Worm (Caenorhabditis elegans) whole organism, L4 larva: ENCODE measurements around the gene M106.8.
A peak's percentile ranks its signal among the peaks of the same experiment; 100 is the strongest.

Experiments
- D1046.2 ChIP-seq: fragments of 200-800 bp; sonication (Bioruptor generic); IDR thresholded peaks from 2 replicates; pipeline ENCODE4 v1.3.6; 2022; ENCODE audit warnings: missing genetic modification characterization, missing compliant biosample characterization
- F37D6.2 ChIP-seq: sonication (generic microtip); optimal IDR thresholded peaks from 2 replicates; lab custom pipeline; 2016; ENCODE audit warnings: mild to moderate bottlenecking, missing genetic modification characterization, missing compliant biosample characterization
- F49E8.2 ChIP-seq: sonication (generic microtip); optimal IDR thresholded peaks from 2 replicates; lab custom pipeline; 2016; ENCODE audit warnings: missing compliant biosample characterization, mild to moderate bottlenecking, missing genetic modification characterization, borderline replicate concordance
- R02D3.7 ChIP-seq: fragments of 150-350 bp; sonication (generic microtip); optimal IDR thresholded peaks from 3 replicates; lab custom pipeline; 2014; ENCODE audit warnings: missing biosample characterization, missing genetic modification characterization
- T26A8.4 ChIP-seq: fragments of 200-800 bp; sonication (Bioruptor generic); IDR thresholded peaks from 2 replicates; pipeline ENCODE4 v1.3.6; 2022; ENCODE audit warnings: missing genetic modification characterization, missing compliant biosample characterization
- Y48G9A.11 ChIP-seq: fragments of 200-800 bp; sonication (Bioruptor generic); IDR thresholded peaks from 2 replicates; pipeline ENCODE4 v1.3.6; 2022; ENCODE audit warnings: missing genetic modification reagents, missing genetic modification characterization, missing compliant biosample characterization
- ZK546.5 ChIP-seq, 2 experiments: sonication (generic microtip); optimal IDR thresholded peaks; 2 replicates each; lab custom pipeline; 2017; ENCODE audit warnings: missing biosample characterization in 2 of 2, missing genetic modification characterization in 2 of 2
- attf-4 ChIP-seq: sonication (generic microtip); optimal IDR thresholded peaks from 3 replicates; lab custom pipeline; 2017; ENCODE audit warnings: missing biosample characterization, missing genetic modification characterization
- ceh-44 ChIP-seq: fragments of 200-800 bp; sonication (Bioruptor generic); IDR thresholded peaks from 2 replicates; pipeline ENCODE4 v1.3.6; 2022; ENCODE audit warnings: missing genetic modification reagents, missing genetic modification characterization, missing compliant biosample characterization
- ces-1 ChIP-seq: fragments of 150-350 bp; sonication (generic microtip); optimal IDR thresholded peaks from 4 replicates; lab custom pipeline; 2014; ENCODE audit warnings: missing biosample characterization, missing genetic modification reagents, missing genetic modification characterization
- ctbp-1 ChIP-seq: fragments of 200-800 bp; sonication (Bioruptor generic); IDR thresholded peaks from 2 replicates; pipeline ENCODE4 v1.3.6; 2022; ENCODE audit warnings: missing genetic modification reagents, missing genetic modification characterization, missing compliant biosample characterization
- daf-12 ChIP-seq: fragments of 150-350 bp; optimal IDR thresholded peaks from 2 replicates; lab custom pipeline; 2014; ENCODE audit warnings: missing biosample characterization, missing genetic modification reagents, missing genetic modification characterization
- daf-16 ChIP-seq, 3 experiments: sonication (generic microtip); optimal IDR thresholded peaks; 2 replicates each; lab custom pipeline; 2016 to 2017; ENCODE audit warnings: missing genetic modification characterization in 3 of 3, missing genetic modification reagents in 3 of 3, mild to moderate bottlenecking in 2 of 3, missing compliant biosample characterization in 2 of 3, missing biosample characterization in 1 of 3, moderate library complexity in 1 of 3
- daf-8 ChIP-seq: fragments of 200-800 bp; sonication (Bioruptor generic); IDR thresholded peaks from 2 replicates; pipeline ENCODE4 v1.3.6; 2022; ENCODE audit warnings: missing genetic modification characterization, missing compliant biosample characterization
- dmd-6 ChIP-seq: fragments of 200-800 bp; sonication (Bioruptor generic); IDR thresholded peaks from 2 replicates; pipeline ENCODE4 v1.3.6; 2022; ENCODE audit warnings: missing genetic modification reagents, missing genetic modification characterization, missing compliant biosample characterization
- dmd-8 ChIP-seq: fragments of 200-800 bp; sonication (Bioruptor generic); IDR thresholded peaks from 2 replicates; pipeline ENCODE4 v1.3.6; 2022; ENCODE audit warnings: missing genetic modification characterization, missing compliant biosample characterization
- dve-1 ChIP-seq: sonication (generic microtip); optimal IDR thresholded peaks from 2 replicates; lab custom pipeline; 2017; ENCODE audit warnings: antibody characterized with exemption, mild to moderate bottlenecking, missing genetic modification characterization, missing compliant biosample characterization; ENCODE audit not compliant: insufficient read depth
- fkh-10 ChIP-seq: fragments of 150-350 bp; optimal IDR thresholded peaks from 2 replicates; lab custom pipeline; 2014; ENCODE audit warnings: missing biosample characterization, missing genetic modification reagents, missing genetic modification characterization
- fos-1 ChIP-seq: fragments of 150-350 bp; optimal IDR thresholded peaks from 2 replicates; lab custom pipeline; 2014; ENCODE audit warnings: missing biosample characterization, missing genetic modification characterization
- hmg-1.1 ChIP-seq: fragments of 200-800 bp; sonication (Bioruptor generic); IDR thresholded peaks from 2 replicates; pipeline ENCODE4 v1.3.6; 2022; ENCODE audit warnings: missing genetic modification reagents, missing genetic modification characterization, missing compliant biosample characterization
- lim-7 ChIP-seq: fragments of 200-800 bp; sonication (Bioruptor generic); IDR thresholded peaks from 2 replicates; pipeline ENCODE4 v1.3.6; 2022; ENCODE audit warnings: missing genetic modification characterization, missing compliant biosample characterization
- lin-1 ChIP-seq: fragments of 200-800 bp; sonication (Bioruptor generic); IDR thresholded peaks from 2 replicates; pipeline ENCODE4 v1.3.6; 2022; ENCODE audit warnings: missing genetic modification reagents, missing genetic modification characterization, missing compliant biosample characterization
- lin-29 ChIP-seq: fragments of 200-800 bp; sonication (Bioruptor generic); IDR thresholded peaks from 2 replicates; pipeline ENCODE4 v1.3.6; 2022; ENCODE audit warnings: missing genetic modification reagents, missing genetic modification characterization, missing compliant biosample characterization
- lin-39 ChIP-seq: fragments of 150-350 bp; optimal IDR thresholded peaks from 2 replicates; lab custom pipeline; 2014; ENCODE audit warnings: missing biosample characterization, missing genetic modification reagents, missing genetic modification characterization
- lir-3 ChIP-seq: sonication (generic microtip); optimal IDR thresholded peaks from 2 replicates; lab custom pipeline; 2016; ENCODE audit warnings: mild to moderate bottlenecking, missing genetic modification characterization, missing compliant biosample characterization
- mdl-1 ChIP-seq, 2 experiments: fragments of 150-350 bp in 1 of 2; sonication (generic microtip) in 1 of 2; optimal IDR thresholded peaks; 2 replicates each; lab custom pipeline; 2014 to 2017; ENCODE audit warnings: missing biosample characterization in 2 of 2, missing genetic modification characterization in 2 of 2
- mep-1 ChIP-seq: fragments of 150-350 bp; sonication (generic microtip); optimal IDR thresholded peaks from 3 replicates; lab custom pipeline; 2014; ENCODE audit warnings: missing biosample characterization, missing genetic modification characterization
- mes-2 ChIP-seq: sonication (generic microtip); optimal IDR thresholded peaks from 2 replicates; lab custom pipeline; 2016; ENCODE audit warnings: missing genotype, mild to moderate bottlenecking, missing genetic modification characterization, missing compliant biosample characterization; ENCODE audit not compliant: poor library complexity, severe bottlenecking
- mxl-2 ChIP-seq: fragments of 200-800 bp; sonication (Bioruptor generic); conservative IDR thresholded peaks from 2 replicates; pipeline ENCODE4 v1.3.6; 2022; ENCODE audit warnings: missing genetic modification reagents, missing genetic modification characterization, missing compliant biosample characterization
- mxl-3 ChIP-seq: fragments of 200-800 bp; sonication (Bioruptor generic); optimal IDR thresholded peaks from 2 replicates; lab custom pipeline; 2018; ENCODE audit warnings: mild to moderate bottlenecking, missing genetic modification characterization, missing compliant biosample characterization
- nhr-237 ChIP-seq: sonication (generic microtip); optimal IDR thresholded peaks from 2 replicates; lab custom pipeline; 2017; ENCODE audit warnings: missing biosample characterization, missing genetic modification characterization
- nhr-42 ChIP-seq: fragments of 200-800 bp; sonication (Bioruptor generic); IDR thresholded peaks from 2 replicates; pipeline ENCODE4 v1.3.6; 2022; ENCODE audit warnings: missing genetic modification characterization, missing compliant biosample characterization
- nhr-77 ChIP-seq: fragments of 150-350 bp; optimal IDR thresholded peaks from 2 replicates; lab custom pipeline; 2014; ENCODE audit warnings: missing biosample characterization, missing genetic modification characterization
- pha-4 ChIP-seq, 2 experiments: fragments of 150-350 bp in 1 of 2; fragments of 200-800 bp in 1 of 2; sonication (Bioruptor generic) in 1 of 2; IDR thresholded peaks in 1 of 2; optimal IDR thresholded peaks in 1 of 2; 2 replicates each; pipeline versions ENCODE4 v1.3.6 to Lab custom; 2014 to 2022; ENCODE audit warnings: missing genetic modification characterization in 2 of 2, missing genetic modification reagents in 2 of 2, missing biosample characterization in 1 of 2, missing compliant biosample characterization in 1 of 2
- rbr-2 ChIP-seq: sonication (generic microtip); optimal IDR thresholded peaks from 2 replicates; lab custom pipeline; 2016; ENCODE audit warnings: missing genotype, missing genetic modification characterization, missing compliant biosample characterization
- sdz-12 ChIP-seq: fragments of 200-800 bp; sonication (Bioruptor generic); optimal IDR thresholded peaks from 2 replicates; lab custom pipeline; 2018; ENCODE audit warnings: mild to moderate bottlenecking, missing genetic modification characterization, missing compliant biosample characterization
- set-16 ChIP-seq: fragments of 200-800 bp; sonication (Bioruptor generic); IDR thresholded peaks from 2 replicates; pipeline ENCODE4 v1.3.6; 2022; ENCODE audit warnings: missing genetic modification reagents, missing genetic modification characterization, missing compliant biosample characterization
- snpc-1.2 ChIP-seq: fragments of 200-800 bp; sonication (Bioruptor generic); IDR thresholded peaks from 2 replicates; pipeline ENCODE4 v1.3.6; 2022; ENCODE audit warnings: missing genetic modification reagents, missing genetic modification characterization, missing compliant biosample characterization
- snpc-4 ChIP-seq: fragments of 150-350 bp; optimal IDR thresholded peaks from 2 replicates; lab custom pipeline; 2014; ENCODE audit warnings: missing biosample characterization, missing genetic modification characterization
- spr-1 ChIP-seq: sonication (generic microtip); optimal IDR thresholded peaks from 2 replicates; lab custom pipeline; 2016; ENCODE audit warnings: mild to moderate bottlenecking, missing genetic modification characterization, missing compliant biosample characterization
- spr-3 ChIP-seq: fragments of 200-800 bp; sonication (Bioruptor generic); optimal IDR thresholded peaks from 2 replicates; lab custom pipeline; 2018; ENCODE audit warnings: mild to moderate bottlenecking, missing genetic modification characterization, missing compliant biosample characterization
- unc-130 ChIP-seq: sonication (generic microtip); optimal IDR thresholded peaks from 2 replicates; lab custom pipeline; 2016; ENCODE audit warnings: missing genetic modification reagents, missing genetic modification characterization, missing compliant biosample characterization
- unc-62 ChIP-seq, 3 experiments: fragments of 150-350 bp in 1 of 3; sonication (generic microtip); optimal IDR thresholded peaks in 2 of 3; peaks in 1 of 3; 1 replicate in 1 of 3; 2 replicates in 2 of 3; lab custom pipeline; 2014 to 2017; ENCODE audit warnings: missing biosample characterization in 3 of 3, missing genetic modification characterization in 3 of 3, missing genetic modification reagents in 3 of 3, missing genotype in 1 of 3
- zag-1 ChIP-seq: fragments of 150-350 bp; optimal IDR thresholded peaks from 2 replicates; lab custom pipeline; 2014; ENCODE audit warnings: missing biosample characterization, missing genetic modification characterization
- zfp-2 ChIP-seq: sonication (generic microtip); optimal IDR thresholded peaks from 2 replicates; lab custom pipeline; 2016; ENCODE audit warnings: mild to moderate bottlenecking, missing genetic modification characterization, missing compliant biosample characterization
- zfp-3 ChIP-seq: fragments of 200-800 bp; sonication (Bioruptor generic); conservative IDR thresholded peaks from 2 replicates; pipeline ENCODE4 v1.3.6; 2022; ENCODE audit warnings: missing genetic modification reagents, missing genetic modification characterization, missing compliant biosample characterization
- ztf-11 ChIP-seq: fragments of 150-350 bp; optimal IDR thresholded peaks from 2 replicates; lab custom pipeline; 2014; ENCODE audit warnings: missing biosample characterization, missing genetic modification characterization
- ztf-7 ChIP-seq: fragments of 150-350 bp; optimal IDR thresholded peaks from 2 replicates; lab custom pipeline; 2014; ENCODE audit warnings: missing biosample characterization, missing genetic modification characterization

M106.8 gene

DNA sequence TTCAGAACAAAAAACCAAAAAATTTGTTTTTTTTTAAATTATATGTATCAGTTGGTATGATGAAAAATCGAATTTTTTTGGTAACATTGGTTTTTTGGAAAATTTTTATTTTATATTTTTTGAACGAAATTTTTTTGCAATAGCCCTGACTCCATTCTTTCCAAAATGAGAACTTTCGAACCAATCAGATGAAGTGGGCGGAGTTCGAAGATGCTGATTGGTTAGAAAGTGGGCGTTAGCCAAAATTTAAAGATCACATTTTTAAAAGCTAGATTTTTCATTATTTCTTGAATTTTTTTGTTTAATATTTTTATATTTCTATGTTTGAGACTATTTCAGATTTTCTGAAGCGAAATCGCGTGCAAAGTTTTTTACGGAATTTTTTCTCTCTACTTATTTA lies 17.9 kb upstream of the M106.8 start:
- TF ChIP-seq unc-62 (GFP tag; optimal IDR thresholded peaks at IDR 0.05 in 1 of 2; lab: Kevin White, UChicago) (peak in 1 of 2 experiments; percentile 57), unc-62 (tag; optimal IDR thresholded peaks at IDR 0.05; lab: Kevin White, UChicago) (no peak), ZK546.5 (tag; optimal IDR thresholded peaks at IDR 0.05; lab: Kevin White, UChicago) (no peak)

DNA sequence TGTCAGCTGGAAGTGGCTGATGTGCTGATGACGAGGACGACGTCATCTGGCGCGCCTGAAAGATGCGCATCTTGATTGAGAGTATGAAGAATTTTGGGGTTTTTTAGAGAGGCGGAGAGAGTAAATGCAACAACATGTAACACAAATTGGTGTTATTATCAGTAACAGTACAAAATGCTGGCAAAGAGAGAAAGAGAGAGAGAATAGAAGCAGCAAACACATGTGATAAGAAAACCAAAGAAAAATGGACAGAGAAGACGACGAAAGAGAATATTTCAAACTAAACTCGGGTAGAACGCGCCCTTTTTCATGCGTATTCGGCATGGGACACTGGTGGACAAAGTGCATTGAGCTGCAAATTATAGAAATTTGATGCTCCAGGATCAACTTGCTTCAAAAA lies 17.4 kb upstream of the M106.8 start, which contains the start of gene M106.3:
Gene M106.3 (minus strand): TSS at position 70 of the 400 bp plus-strand sequence.
- no peak for TF ChIP-seq D1046.2 (GFP tag; lab: Robert Waterston, UW)
- no peak for TF ChIP-seq attf-4 (tag; lab: Kevin White, UChicago)
- TF ChIP-seq dmd-8 (GFP tag; lab: Robert Waterston, UW): no peak
- TF ChIP-seq spr-3 (GFP tag; lab: Kevin White, UChicago): no peak
- no peak for TF ChIP-seq nhr-42 (GFP tag; lab: Robert Waterston, UW)
- TF ChIP-seq hmg-1.1 (GFP tag; lab: Robert Waterston, UW): no peak
- no peak for TF ChIP-seq lin-1 (GFP tag; lab: Robert Waterston, UW)
- TF ChIP-seq mes-2 (tag; lab: Kevin White, UChicago): no peak
- no peak for TF ChIP-seq ceh-44
- peak in 1 of 2 experiments; percentile 39 for TF ChIP-seq mdl-1 (tag; optimal IDR thresholded peaks at IDR 0.05; lab: Kevin White, UChicago)
- no peak for TF ChIP-seq ZK546.5 (tag; optimal IDR thresholded peaks at IDR 0.05; lab: Kevin White, UChicago)
- TF ChIP-seq T26A8.4: no peak
- peak; percentile 34 for TF ChIP-seq nhr-77 (tag; lab: Kevin White, UChicago)
- no peak for TF ChIP-seq ctbp-1 (GFP tag; lab: Robert Waterston, UW)
- TF ChIP-seq R02D3.7 (tag; lab: Kevin White, UChicago): no peak
- TF ChIP-seq set-16: no peak
- TF ChIP-seq dve-1: peak; percentile 7
- no peak for TF ChIP-seq sdz-12 (GFP tag; lab: Kevin White, UChicago)
- TF ChIP-seq pha-4 (GFP tag; IDR thresholded peaks at IDR 0.05; lab: Robert Waterston, UW): no peak
- TF ChIP-seq pha-4 (tag; optimal IDR thresholded peaks at IDR 0.05; lab: Kevin White, UChicago): no peak
- no peak for TF ChIP-seq fos-1 (tag; lab: Kevin White, UChicago)
- TF ChIP-seq Y48G9A.11 (GFP tag; lab: Robert Waterston, UW): no peak
- TF ChIP-seq mxl-3 (GFP tag; lab: Kevin White, UChicago): peak; percentile 65
- no peak for TF ChIP-seq daf-12 (tag; lab: Kevin White, UChicago)
- no peak for TF ChIP-seq F49E8.2 (tag; lab: Kevin White, UChicago)
- no peak for TF ChIP-seq spr-1 (tag; lab: Kevin White, UChicago)
- TF ChIP-seq lin-29 (GFP tag; lab: Robert Waterston, UW): no peak
- no peak for TF ChIP-seq unc-130
- TF ChIP-seq snpc-4 (tag; lab: Kevin White, UChicago): no peak
- no peak for TF ChIP-seq rbr-2 (tag; lab: Kevin White, UChicago)
- no peak for TF ChIP-seq nhr-237 (tag; lab: Kevin White, UChicago)
- TF ChIP-seq zfp-3 (GFP tag; lab: Robert Waterston, UW): no peak
- TF ChIP-seq ztf-7 (tag; lab: Kevin White, UChicago): no peak
- no peak for TF ChIP-seq zfp-2 (tag; lab: Kevin White, UChicago)
- no peak for TF ChIP-seq lim-7 (GFP tag; lab: Robert Waterston, UW)
- no peak for TF ChIP-seq ces-1 (GFP tag; lab: Kevin White, UChicago)
- TF ChIP-seq unc-62 (GFP tag; optimal IDR thresholded peaks at IDR 0.05 in 1 of 2; lab: Kevin White, UChicago): no peak
- TF ChIP-seq unc-62 (tag; optimal IDR thresholded peaks at IDR 0.05; lab: Kevin White, UChicago): no peak
- no peak for TF ChIP-seq mep-1 (tag; lab: Kevin White, UChicago)
- no peak for TF ChIP-seq lir-3 (tag; lab: Kevin White, UChicago)
- TF ChIP-seq F37D6.2 (tag; lab: Kevin White, UChicago): no peak
- TF ChIP-seq ztf-11 (tag; lab: Kevin White, UChicago): no peak
- TF ChIP-seq fkh-10 (GFP tag; lab: Kevin White, UChicago): no peak
- TF ChIP-seq daf-8: no peak
- no peak for TF ChIP-seq mxl-2 (GFP tag; lab: Robert Waterston, UW)
- no peak for TF ChIP-seq daf-16 (GFP tag; optimal IDR thresholded peaks at IDR 0.05; lab: Kevin White, UChicago)
- peak; percentile 43 for TF ChIP-seq daf-16 (tag; optimal IDR thresholded peaks at IDR 0.05; lab: Kevin White, UChicago)
- TF ChIP-seq lin-39 (tag; lab: Kevin White, UChicago): no peak
- TF ChIP-seq zag-1 (tag; lab: Kevin White, UChicago): no peak
- no peak for TF ChIP-seq snpc-1.2 (GFP tag; lab: Robert Waterston, UW)
- peak; percentile 74 for TF ChIP-seq dmd-6 (GFP tag; lab: Robert Waterston, UW)
